Worm (Caenorhabditis elegans) whole organism, L4 larva: ENCODE measurements around the gene F53C3.7.

Experiments
- F37D6.2 ChIP-seq: sonication (generic microtip); optimal IDR thresholded peaks from 2 replicates; lab custom pipeline; 2016; ENCODE audit warnings: mild to moderate bottlenecking, missing genetic modification characterization, missing compliant biosample characterization
- Y48G9A.11 ChIP-seq: fragments of 200-800 bp; sonication (Bioruptor generic); IDR thresholded peaks from 2 replicates; pipeline ENCODE4 v1.3.6; 2022; ENCODE audit warnings: missing genetic modification reagents, missing genetic modification characterization, missing compliant biosample characterization
- Y5F2A.4 ChIP-seq: fragments of 200-800 bp; sonication (Bioruptor generic); optimal IDR thresholded peaks from 2 replicates; lab custom pipeline; 2018; ENCODE audit warnings: mild to moderate bottlenecking, missing genetic modification characterization, missing compliant biosample characterization
- Y75B8A.6 ChIP-seq: fragments of 200-800 bp; sonication (Bioruptor generic); IDR thresholded peaks from 2 replicates; pipeline ENCODE4 v1.3.6; 2022; ENCODE audit warnings: missing genetic modification reagents, missing genetic modification characterization, missing compliant biosample characterization
- ZK546.5 ChIP-seq, 2 experiments: sonication (generic microtip); optimal IDR thresholded peaks; 2 replicates each; lab custom pipeline; 2017; ENCODE audit warnings: missing biosample characterization in 2 of 2, missing genetic modification characterization in 2 of 2
- aly-2 ChIP-seq: sonication (generic microtip); optimal IDR thresholded peaks from 2 replicates; lab custom pipeline; 2018; ENCODE audit warnings: missing biosample characterization, missing genetic modification characterization
- ceh-20 ChIP-seq: fragments of 200-800 bp; sonication (Bioruptor generic); IDR thresholded peaks from 2 replicates; pipeline ENCODE4 v1.3.6; 2022; ENCODE audit warnings: missing genetic modification reagents, missing genetic modification characterization, missing compliant biosample characterization
- ceh-62 ChIP-seq: sonication (generic microtip); optimal IDR thresholded peaks from 2 replicates; lab custom pipeline; 2017; ENCODE audit warnings: missing biosample characterization, missing genetic modification characterization
- ceh-82 ChIP-seq: sonication (generic microtip); optimal IDR thresholded peaks from 2 replicates; lab custom pipeline; 2017; ENCODE audit warnings: missing biosample characterization, missing genetic modification characterization
- daf-12 ChIP-seq: fragments of 150-350 bp; optimal IDR thresholded peaks from 2 replicates; lab custom pipeline; 2014; ENCODE audit warnings: missing biosample characterization, missing genetic modification reagents, missing genetic modification characterization
- daf-16 ChIP-seq, 3 experiments: sonication (generic microtip); optimal IDR thresholded peaks; 2 replicates each; lab custom pipeline; 2016 to 2017; ENCODE audit warnings: missing genetic modification characterization in 3 of 3, missing genetic modification reagents in 3 of 3, mild to moderate bottlenecking in 2 of 3, missing compliant biosample characterization in 2 of 3, missing biosample characterization in 1 of 3, moderate library complexity in 1 of 3
- daf-8 ChIP-seq: fragments of 200-800 bp; sonication (Bioruptor generic); IDR thresholded peaks from 2 replicates; pipeline ENCODE4 v1.3.6; 2022; ENCODE audit warnings: missing genetic modification characterization, missing compliant biosample characterization
- dmd-6 ChIP-seq: fragments of 200-800 bp; sonication (Bioruptor generic); IDR thresholded peaks from 2 replicates; pipeline ENCODE4 v1.3.6; 2022; ENCODE audit warnings: missing genetic modification reagents, missing genetic modification characterization, missing compliant biosample characterization
- duxl-1 ChIP-seq: sonication (generic microtip); optimal IDR thresholded peaks from 2 replicates; lab custom pipeline; 2016; ENCODE audit warnings: mild to moderate bottlenecking, missing genetic modification characterization, moderate library complexity, missing compliant biosample characterization; ENCODE audit not compliant: poor library complexity
- egl-27 ChIP-seq: sonication (generic microtip); optimal IDR thresholded peaks from 3 replicates; lab custom pipeline; 2017; ENCODE audit warnings: missing biosample characterization, missing genetic modification reagents, missing genetic modification characterization
- egl-43 ChIP-seq: fragments of 200-800 bp; sonication (Bioruptor generic); IDR thresholded peaks from 2 replicates; pipeline ENCODE4 v1.3.6; 2022; ENCODE audit warnings: missing genetic modification reagents, missing genetic modification characterization, missing compliant biosample characterization
- fkh-10 ChIP-seq: fragments of 150-350 bp; optimal IDR thresholded peaks from 2 replicates; lab custom pipeline; 2014; ENCODE audit warnings: missing biosample characterization, missing genetic modification reagents, missing genetic modification characterization
- fos-1 ChIP-seq: fragments of 150-350 bp; optimal IDR thresholded peaks from 2 replicates; lab custom pipeline; 2014; ENCODE audit warnings: missing biosample characterization, missing genetic modification characterization
- hlh-11 ChIP-seq: fragments of 200-800 bp; sonication (Bioruptor generic); optimal IDR thresholded peaks from 2 replicates; lab custom pipeline; 2018; ENCODE audit warnings: mild to moderate bottlenecking, missing genetic modification characterization, missing compliant biosample characterization
- hlh-30 ChIP-seq: sonication (generic microtip); optimal IDR thresholded peaks from 2 replicates; lab custom pipeline; 2017; ENCODE audit warnings: antibody characterized with exemption, mild to moderate bottlenecking, missing genetic modification characterization, missing compliant biosample characterization; ENCODE audit not compliant: insufficient read depth
- hmg-1.1 ChIP-seq: fragments of 200-800 bp; sonication (Bioruptor generic); IDR thresholded peaks from 2 replicates; pipeline ENCODE4 v1.3.6; 2022; ENCODE audit warnings: missing genetic modification reagents, missing genetic modification characterization, missing compliant biosample characterization
- jun-1 ChIP-seq: fragments of 150-350 bp; optimal IDR thresholded peaks from 2 replicates; lab custom pipeline; 2014; ENCODE audit warnings: missing biosample characterization, missing genetic modification reagents, missing genetic modification characterization
- lin-1 ChIP-seq: fragments of 200-800 bp; sonication (Bioruptor generic); IDR thresholded peaks from 2 replicates; pipeline ENCODE4 v1.3.6; 2022; ENCODE audit warnings: missing genetic modification reagents, missing genetic modification characterization, missing compliant biosample characterization
- lin-38 ChIP-seq: fragments of 200-800 bp; sonication (Bioruptor generic); IDR thresholded peaks from 2 replicates; pipeline ENCODE4 v1.3.6; 2022; ENCODE audit warnings: missing genetic modification reagents, missing genetic modification characterization, missing compliant biosample characterization
- lsy-2 ChIP-seq, 2 experiments: fragments of 150-350 bp in 1 of 2; sonication (generic microtip) in 1 of 2; optimal IDR thresholded peaks; 2 replicates each; lab custom pipeline; 2014 to 2017; ENCODE audit warnings: missing biosample characterization in 2 of 2, missing genetic modification characterization in 2 of 2
- mdl-1 ChIP-seq, 2 experiments: fragments of 150-350 bp in 1 of 2; sonication (generic microtip) in 1 of 2; optimal IDR thresholded peaks; 2 replicates each; lab custom pipeline; 2014 to 2017; ENCODE audit warnings: missing biosample characterization in 2 of 2, missing genetic modification characterization in 2 of 2
- mdt-29 ChIP-seq: fragments of 200-800 bp; sonication (Bioruptor generic); IDR thresholded peaks from 2 replicates; pipeline ENCODE4 v1.3.6; 2022; ENCODE audit warnings: missing genetic modification reagents, missing genetic modification characterization, missing compliant biosample characterization
- nhr-11 ChIP-seq: fragments of 150-350 bp; optimal IDR thresholded peaks from 2 replicates; lab custom pipeline; 2014; ENCODE audit warnings: missing biosample characterization, missing genetic modification characterization
- nhr-41 ChIP-seq: fragments of 200-800 bp; sonication (Bioruptor generic); IDR thresholded peaks from 2 replicates; pipeline ENCODE4 v1.3.6; 2022; ENCODE audit warnings: missing genetic modification reagents, missing genetic modification characterization, missing compliant biosample characterization
- nhr-42 ChIP-seq: fragments of 200-800 bp; sonication (Bioruptor generic); IDR thresholded peaks from 2 replicates; pipeline ENCODE4 v1.3.6; 2022; ENCODE audit warnings: missing genetic modification characterization, missing compliant biosample characterization
- nhr-6 ChIP-seq: fragments of 150-350 bp; optimal IDR thresholded peaks from 2 replicates; lab custom pipeline; 2014; ENCODE audit warnings: missing biosample characterization, missing genetic modification characterization
- nhr-76 ChIP-seq: fragments of 150-350 bp; optimal IDR thresholded peaks from 2 replicates; lab custom pipeline; 2014; ENCODE audit warnings: missing biosample characterization, missing genetic modification characterization
- pha-4 ChIP-seq, 2 experiments: fragments of 150-350 bp in 1 of 2; fragments of 200-800 bp in 1 of 2; sonication (Bioruptor generic) in 1 of 2; IDR thresholded peaks in 1 of 2; optimal IDR thresholded peaks in 1 of 2; 2 replicates each; pipeline versions ENCODE4 v1.3.6 to Lab custom; 2014 to 2022; ENCODE audit warnings: missing genetic modification characterization in 2 of 2, missing genetic modification reagents in 2 of 2, missing biosample characterization in 1 of 2, missing compliant biosample characterization in 1 of 2
- snpc-4 ChIP-seq: fragments of 150-350 bp; optimal IDR thresholded peaks from 2 replicates; lab custom pipeline; 2014; ENCODE audit warnings: missing biosample characterization, missing genetic modification characterization
- spr-1 ChIP-seq: sonication (generic microtip); optimal IDR thresholded peaks from 2 replicates; lab custom pipeline; 2016; ENCODE audit warnings: mild to moderate bottlenecking, missing genetic modification characterization, missing compliant biosample characterization
- spr-3 ChIP-seq: fragments of 200-800 bp; sonication (Bioruptor generic); optimal IDR thresholded peaks from 2 replicates; lab custom pipeline; 2018; ENCODE audit warnings: mild to moderate bottlenecking, missing genetic modification characterization, missing compliant biosample characterization
- tra-1 ChIP-seq: fragments of 200-800 bp; sonication (Bioruptor generic); IDR thresholded peaks from 2 replicates; pipeline ENCODE4 v1.3.6; 2022; ENCODE audit warnings: missing genetic modification reagents, missing genetic modification characterization, missing compliant biosample characterization
- unc-39 ChIP-seq: sonication (generic microtip); optimal IDR thresholded peaks from 2 replicates; lab custom pipeline; 2017; ENCODE audit warnings: missing biosample characterization, missing genetic modification characterization
- vab-7 ChIP-seq: fragments of 200-800 bp; sonication (Bioruptor generic); IDR thresholded peaks from 2 replicates; pipeline ENCODE4 v1.3.6; 2022; ENCODE audit warnings: missing genetic modification reagents, missing genetic modification characterization, missing compliant biosample characterization

Gene F53C3.7

ce11 chrII:3862053-3862452 lies 32.8 kb upstream of the F53C3.7 start:
- no peak for TF ChIP-seq ceh-62 (tag; lab: Kevin White, UChicago)
- no peak for TF ChIP-seq aly-2 (tag; lab: Kevin White, UChicago)
- no peak for TF ChIP-seq lsy-2 (tag; optimal IDR thresholded peaks at IDR 0.05; lab: Kevin White, UChicago)
- no peak for TF ChIP-seq Y5F2A.4 (GFP tag; lab: Kevin White, UChicago)
- no peak for TF ChIP-seq F37D6.2 (tag; lab: Kevin White, UChicago)
- no peak for TF ChIP-seq pha-4 (GFP tag; IDR thresholded peaks at IDR 0.05; lab: Robert Waterston, UW)
- TF ChIP-seq pha-4 (tag; optimal IDR thresholded peaks at IDR 0.05; lab: Kevin White, UChicago), result no peak
- no peak for TF ChIP-seq fos-1 (tag; lab: Kevin White, UChicago)
- TF ChIP-seq mdt-29 (GFP tag; lab: Robert Waterston, UW), result no peak
- TF ChIP-seq Y48G9A.11 (GFP tag; lab: Robert Waterston, UW), result no peak
- no peak for TF ChIP-seq nhr-6
- TF ChIP-seq ceh-20 (GFP tag; lab: Robert Waterston, UW), result no peak
- no peak for TF ChIP-seq egl-27
- no peak for TF ChIP-seq nhr-42
- no peak for TF ChIP-seq lin-38

- TF ChIP-seq ceh-82, result no peak
- TF ChIP-seq dmd-6 (GFP tag; lab: Robert Waterston, UW), result no peak
- no peak for TF ChIP-seq nhr-6
- TF ChIP-seq daf-12, result no peak
- no peak for TF ChIP-seq mdl-1 (tag; optimal IDR thresholded peaks at IDR 0.05; lab: Kevin White, UChicago)
- no peak for TF ChIP-seq nhr-41 (GFP tag; lab: Robert Waterston, UW)
- no peak for TF ChIP-seq hlh-30 (tag; lab: Kevin White, UChicago)
- no peak for TF ChIP-seq fkh-10 (GFP tag; lab: Kevin White, UChicago)
- TF ChIP-seq, all 104 proteins: peak for 0
Measured at ce11 chrII:3864652-3865051, 30.2 kb upstream of the F53C3.7 start, which contains the start of gene nhr-261. Gene nhr-261 (minus strand): TSS chrII:3864752.

DNA sequence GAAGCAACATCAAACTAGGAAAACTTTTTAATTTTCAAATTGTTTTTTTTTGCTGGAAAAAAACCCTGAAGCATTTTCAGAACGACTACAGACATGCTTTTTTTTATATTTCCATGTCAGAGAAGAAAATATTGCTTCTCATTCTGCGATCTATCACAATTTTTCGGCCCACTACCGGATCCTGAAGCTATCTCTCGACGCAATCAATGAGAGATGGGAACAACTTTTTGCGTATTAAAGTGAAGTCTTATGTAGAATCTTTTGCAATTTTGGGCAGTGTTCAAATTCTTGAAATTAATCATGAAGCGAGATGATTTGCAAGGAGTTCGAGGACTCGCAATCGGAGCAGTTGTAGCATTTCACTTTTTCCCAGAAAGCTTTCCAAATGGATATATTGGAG lies 25.3 kb upstream of the F53C3.7 start, which contains the start of gene oac-10:
oac-10 (plus strand) TSS at position 301 of the 400 bp plus-strand sequence.
- TF ChIP-seq lin-1 (no peak), nhr-11 (tag; lab: Kevin White, UChicago) (no peak), aly-2 (tag; lab: Kevin White, UChicago) (no peak), Y75B8A.6 (GFP tag; lab: Robert Waterston, UW) (no peak), tra-1 (GFP tag; lab: Robert Waterston, UW) (no peak), jun-1 (tag; lab: Kevin White, UChicago) (no peak), nhr-76 (tag; lab: Kevin White, UChicago) (no peak), unc-39 (no peak), snpc-4 (tag; lab: Kevin White, UChicago) (no peak), ZK546.5 (tag; optimal IDR thresholded peaks at IDR 0.05; lab: Kevin White, UChicago) (no peak), daf-8 (GFP tag; lab: Robert Waterston, UW) (no peak), vab-7 (GFP tag; lab: Robert Waterston, UW) (no peak), duxl-1 (tag; lab: Kevin White, UChicago) (no peak), hlh-11 (tag; lab: Kevin White, UChicago) (no peak), spr-3 (no peak), daf-12 (no peak), spr-1 (no peak), hmg-1.1 (GFP tag; lab: Robert Waterston, UW) (no peak), daf-16 (GFP tag; optimal IDR thresholded peaks at IDR 0.05; lab: Kevin White, UChicago) (no peak), daf-16 (tag; optimal IDR thresholded peaks at IDR 0.05; lab: Kevin White, UChicago) (no peak), egl-43 (GFP tag; lab: Robert Waterston, UW) (no peak)
